Fruit fly (Drosophila melanogaster) S2 (cell line): ENCODE results near the gene Lim3.

Experiments
- CG8478 ChIP-seq: fragments of >200 bp; optimal IDR thresholded peaks from 2 replicates; lab custom pipeline; 2018
- CTCF ChIP-seq, 2 experiments: fragments of >200 bp; optimal IDR thresholded peaks; 2 replicates each; lab custom pipeline; 2018

dm6 chr2L:19033288-19033687 lies 74.9 kb downstream of the Lim3 start, which contains the start of gene hook:
- TF ChIP-seq CG8478 (lab: Kevin White, UChicago), result no peak
- TF ChIP-seq CTCF (optimal IDR thresholded peaks at IDR 0.05; lab: Kevin White, UChicago), result no peak
